Fruit fly (Drosophila melanogaster) whole organism, embryonic: Measurements from ENCODE around the gene CG4338.

Source experiments
- Bdp1 ChIP-seq: fragments of 200-800 bp; sonication (Bioruptor generic); optimal IDR thresholded peaks from 3 replicates; lab custom pipeline; 2016; ENCODE audit warnings: missing biosample characterization, missing genetic modification characterization
- CG11085 ChIP-seq: fragments of 200-800 bp; sonication (Bioruptor generic); IDR thresholded peaks from 2 replicates; pipeline ENCODE4 v1.3.6; 2022; ENCODE audit warnings: missing biosample characterization, missing genetic modification characterization
- CG12104 ChIP-seq: fragments of 200-800 bp; sonication (Bioruptor generic); optimal IDR thresholded peaks from 3 replicates; lab custom pipeline; 2016; ENCODE audit warnings: missing biosample characterization, missing genetic modification characterization
- CG14441 ChIP-seq: fragments of 200-800 bp; sonication (Bioruptor generic); IDR thresholded peaks from 2 replicates; pipeline ENCODE4 v1.3.6; 2022; ENCODE audit warnings: missing biosample characterization, missing genetic modification characterization
- CG15514 ChIP-seq: fragments of 200-800 bp; sonication (Bioruptor generic); optimal IDR thresholded peaks from 3 replicates; lab custom pipeline; 2017; ENCODE audit warnings: missing biosample characterization, missing genetic modification characterization, mild to moderate bottlenecking, moderate library complexity, missing genetic modification reagents
- CG15696 ChIP-seq: fragments of 200-800 bp; sonication (Bioruptor generic); optimal IDR thresholded peaks from 2 replicates; lab custom pipeline; 2019; ENCODE audit warnings: missing biosample characterization, mild to moderate bottlenecking, missing genetic modification characterization, moderate library complexity
- CG17359 ChIP-seq: fragments of 200-800 bp; sonication (Bioruptor generic); optimal IDR thresholded peaks from 3 replicates; lab custom pipeline; 2018; ENCODE audit warnings: missing biosample characterization, mild to moderate bottlenecking, missing genetic modification characterization, moderate library complexity
- CG2678 ChIP-seq: fragments of 200-800 bp; sonication (Bioruptor generic); optimal IDR thresholded peaks from 3 replicates; lab custom pipeline; 2019; ENCODE audit warnings: missing biosample characterization, mild to moderate bottlenecking, missing genetic modification characterization, moderate library complexity
- CG4404 ChIP-seq: fragments of 200-800 bp; sonication (Bioruptor generic); IDR thresholded peaks from 2 replicates; pipeline ENCODE4 v1.3.6; 2022; ENCODE audit warnings: missing biosample characterization, missing genetic modification characterization
- CG4730 ChIP-seq: fragments of 200-800 bp; sonication (Bioruptor generic); IDR thresholded peaks from 2 replicates; pipeline ENCODE4 v1.3.6; 2022; ENCODE audit warnings: missing biosample characterization, missing genetic modification characterization
- CG4854 ChIP-seq: fragments of 200-800 bp; sonication (Bioruptor generic); optimal IDR thresholded peaks from 2 replicates; lab custom pipeline; 2016; ENCODE audit warnings: missing biosample characterization, missing genetic modification characterization, inconsistent platforms
- CG6683 ChIP-seq: fragments of 200-800 bp; sonication (Bioruptor generic); optimal IDR thresholded peaks from 2 replicates; lab custom pipeline; 2017; ENCODE audit warnings: missing biosample characterization, mild to moderate bottlenecking, missing genetic modification characterization, missing genetic modification reagents
- CG6765 ChIP-seq: fragments of 200-800 bp; sonication (Bioruptor generic); optimal IDR thresholded peaks from 3 replicates; lab custom pipeline; 2017; ENCODE audit warnings: missing biosample characterization, mild to moderate bottlenecking, missing genetic modification characterization
- CG6813 ChIP-seq: fragments of 200-800 bp; sonication (Bioruptor generic); optimal IDR thresholded peaks from 2 replicates; lab custom pipeline; 2017; ENCODE audit warnings: missing biosample characterization, missing genetic modification characterization, mild to moderate bottlenecking, moderate library complexity, missing genetic modification reagents
- CG8388 ChIP-seq: fragments of 200-800 bp; sonication (Bioruptor generic); optimal IDR thresholded peaks from 2 replicates; lab custom pipeline; 2019; ENCODE audit warnings: missing biosample characterization, mild to moderate bottlenecking, missing genetic modification characterization, moderate library complexity
- CG9215 ChIP-seq: fragments of 200-800 bp; sonication (Bioruptor generic); IDR thresholded peaks from 2 replicates; pipeline ENCODE4 v1.3.6; 2022; ENCODE audit warnings: missing biosample characterization, missing genetic modification characterization
- CG9609 ChIP-seq: fragments of 200-800 bp; sonication (Bioruptor generic); optimal IDR thresholded peaks from 3 replicates; lab custom pipeline; 2016; ENCODE audit warnings: missing biosample characterization, missing genetic modification characterization
- D ChIP-seq, 2 experiments: fragments of 200-800 bp in 1 of 2; fragments of >200 bp in 1 of 2; sonication (Bioruptor generic) in 1 of 2; optimal IDR thresholded peaks; 2 replicates in 1 of 2; 3 replicates in 1 of 2; lab custom pipeline; 2017; ENCODE audit warnings: mild to moderate bottlenecking in 1 of 2, missing biosample characterization in 1 of 2, missing genetic modification characterization in 1 of 2, missing genetic modification reagents in 1 of 2
- D19A ChIP-seq: fragments of 200-800 bp; optimal IDR thresholded peaks from 3 replicates; lab custom pipeline; 2019; ENCODE audit warnings: missing biosample characterization, mild to moderate bottlenecking, missing genetic modification characterization, moderate library complexity
- GATAe ChIP-seq: fragments of 200-800 bp; sonication (Bioruptor generic); conservative IDR thresholded peaks from 2 replicates; pipeline ENCODE4 v1.3.6; 2022; ENCODE audit warnings: missing biosample characterization, missing genetic modification characterization
- Hr51 ChIP-seq, 2 experiments: fragments of 200-800 bp; sonication (Bioruptor generic); optimal IDR thresholded peaks; 2 replicates in 1 of 2; 3 replicates in 1 of 2; lab custom pipeline; 2016 to 2018; ENCODE audit warnings: missing biosample characterization in 2 of 2, missing genetic modification characterization in 2 of 2, mild to moderate bottlenecking in 1 of 2, moderate library complexity in 1 of 2
- Mes4 ChIP-seq: fragments of 200-800 bp; sonication (Bioruptor generic); optimal IDR thresholded peaks from 2 replicates; lab custom pipeline; 2016; ENCODE audit warnings: missing biosample characterization, missing genetic modification characterization
- NK7.1 ChIP-seq: fragments of 200-800 bp; sonication (Bioruptor generic); optimal IDR thresholded peaks from 3 replicates; lab custom pipeline; 2016; ENCODE audit warnings: missing biosample characterization, missing genetic modification characterization
- Poxn ChIP-seq: fragments of 200-800 bp; sonication (Bioruptor generic); IDR thresholded peaks from 2 replicates; pipeline ENCODE4 v1.3.6; 2022; ENCODE audit warnings: missing biosample characterization, missing genetic modification characterization
- Ssrp ChIP-seq: fragments of 200-800 bp; sonication (Bioruptor generic); optimal IDR thresholded peaks from 2 replicates; lab custom pipeline; 2018; ENCODE audit warnings: missing biosample characterization, mild to moderate bottlenecking, missing genetic modification characterization, moderate library complexity
- Trl ChIP-seq, 3 experiments: fragments of >200 bp in 2 of 3; fragments of 200-800 bp in 1 of 3; sonication (Bioruptor generic) in 1 of 3; optimal IDR thresholded peaks; 2 replicates in 1 of 3; 3 replicates in 2 of 3; lab custom pipeline; 2016 to 2017; ENCODE audit warnings: missing biosample characterization in 1 of 3, missing genetic modification characterization in 1 of 3
- Xbp1 ChIP-seq: fragments of 200-800 bp; sonication (Bioruptor generic); optimal IDR thresholded peaks from 3 replicates; lab custom pipeline; 2016; ENCODE audit warnings: missing biosample characterization, mild to moderate bottlenecking, missing genetic modification characterization
- btn ChIP-seq: fragments of 200-800 bp; sonication (Bioruptor generic); optimal IDR thresholded peaks from 2 replicates; lab custom pipeline; 2016; ENCODE audit warnings: missing biosample characterization, missing genetic modification characterization
- chinmo ChIP-seq: fragments of 200-800 bp; sonication (Bioruptor generic); IDR thresholded peaks from 4 replicates; pipeline ENCODE4 v1.3.6; 2022; ENCODE audit warnings: missing biosample characterization, missing genetic modification characterization; ENCODE audit not compliant: partially characterized antibody
- crc ChIP-seq: fragments of 200-800 bp; sonication (Bioruptor generic); optimal IDR thresholded peaks from 2 replicates; lab custom pipeline; 2016; ENCODE audit warnings: missing biosample characterization, missing genetic modification characterization
- disco-r ChIP-seq: fragments of 200-800 bp; sonication (Bioruptor generic); optimal IDR thresholded peaks from 2 replicates; lab custom pipeline; 2016; ENCODE audit warnings: missing biosample characterization, missing genetic modification characterization
- eyg ChIP-seq: fragments of 200-800 bp; sonication (Bioruptor generic); optimal IDR thresholded peaks from 3 replicates; lab custom pipeline; 2016; ENCODE audit warnings: missing biosample characterization, missing genetic modification characterization
- fd96Cb ChIP-seq: fragments of 200-800 bp; sonication (Bioruptor generic); optimal IDR thresholded peaks from 2 replicates; lab custom pipeline; 2018; ENCODE audit warnings: missing biosample characterization, mild to moderate bottlenecking, missing genetic modification characterization, moderate library complexity
- gcm ChIP-seq: fragments of 200-800 bp; sonication (Bioruptor generic); optimal IDR thresholded peaks from 2 replicates; lab custom pipeline; 2019; ENCODE audit warnings: missing biosample characterization, mild to moderate bottlenecking, missing genetic modification characterization, moderate library complexity
- grau ChIP-seq: fragments of 200-800 bp; optimal IDR thresholded peaks from 3 replicates; lab custom pipeline; 2019; ENCODE audit warnings: missing biosample characterization, mild to moderate bottlenecking, missing genetic modification characterization, moderate library complexity
- hkb ChIP-seq, 2 experiments: fragments of 200-800 bp in 1 of 2; fragments of >200 bp in 1 of 2; sonication (Bioruptor generic) in 1 of 2; IDR thresholded peaks in 1 of 2; optimal IDR thresholded peaks in 1 of 2; 2 replicates each; pipeline versions ENCODE4 v1.3.6 to Lab custom; 2017 to 2022; ENCODE audit warnings: missing biosample characterization in 1 of 2, missing genetic modification characterization in 1 of 2
- klu ChIP-seq: fragments of 200-800 bp; sonication (Bioruptor generic); IDR thresholded peaks from 2 replicates; pipeline ENCODE4 v1.3.6; 2022; ENCODE audit warnings: missing biosample characterization, missing genetic modification characterization
- lola ChIP-seq, 3 experiments: fragments of >200 bp in 2 of 3; fragments of 200-800 bp in 1 of 3; sonication (Bioruptor generic) in 1 of 3; optimal IDR thresholded peaks; 2 replicates each; lab custom pipeline; 2017 to 2019; ENCODE audit warnings: missing biosample characterization in 3 of 3, missing genetic modification characterization in 3 of 3, mild to moderate bottlenecking in 1 of 3, moderate library complexity in 1 of 3
- nerfin-2 ChIP-seq: fragments of 200-800 bp; sonication (Bioruptor generic); IDR thresholded peaks from 2 replicates; pipeline ENCODE4 v1.3.6; 2022; ENCODE audit warnings: missing biosample characterization, missing genetic modification characterization; ENCODE audit not compliant: partially characterized antibody
- org-1 ChIP-seq: fragments of 200-800 bp; sonication (Bioruptor generic); optimal IDR thresholded peaks from 2 replicates; lab custom pipeline; 2017; ENCODE audit warnings: missing biosample characterization, missing genetic modification characterization
- slp2 ChIP-seq: fragments of 200-800 bp; sonication (Bioruptor generic); optimal IDR thresholded peaks from 2 replicates; lab custom pipeline; 2016; ENCODE audit warnings: missing biosample characterization, missing genetic modification characterization
- sna ChIP-seq: fragments of 200-800 bp; sonication (Bioruptor generic); IDR thresholded peaks from 2 replicates; pipeline ENCODE4 v1.3.6; 2022; ENCODE audit warnings: missing biosample characterization, missing genetic modification characterization; ENCODE audit not compliant: partially characterized antibody
- so ChIP-seq: fragments of 200-800 bp; sonication (Bioruptor generic); IDR thresholded peaks from 3 replicates; pipeline ENCODE4 v1.3.6; 2022; ENCODE audit warnings: missing biosample characterization, missing genetic modification characterization
- sr ChIP-seq: fragments of 200-800 bp; sonication (Bioruptor generic); IDR thresholded peaks from 3 replicates; pipeline ENCODE4 v1.3.6; 2022; ENCODE audit warnings: missing biosample characterization, missing genetic modification characterization
- tna ChIP-seq: fragments of 200-800 bp; sonication (Bioruptor generic); IDR thresholded peaks from 2 replicates; pipeline ENCODE4 v1.3.6; 2022; ENCODE audit warnings: missing biosample characterization, missing genetic modification characterization; ENCODE audit not compliant: partially characterized antibody
- trem ChIP-seq: fragments of 200-800 bp; optimal IDR thresholded peaks from 3 replicates; lab custom pipeline; 2019; ENCODE audit warnings: missing biosample characterization, mild to moderate bottlenecking, missing genetic modification characterization, moderate library complexity
- wek ChIP-seq: fragments of 200-800 bp; sonication (Bioruptor generic); optimal IDR thresholded peaks from 3 replicates; lab custom pipeline; 2018; ENCODE audit warnings: missing biosample characterization, mild to moderate bottlenecking, missing genetic modification characterization, moderate library complexity
- zf30C ChIP-seq: fragments of 200-800 bp; sonication (Bioruptor generic); optimal IDR thresholded peaks from 3 replicates; lab custom pipeline; 2018; ENCODE audit warnings: missing biosample characterization, mild to moderate bottlenecking, missing genetic modification characterization

CG4338 gene

dm6 chr3R:15250454-15250853, 24.9 kb upstream of the CG4338 start (continued):
- TF ChIP-seq CG9215 (GFP tag; lab: Robert Waterston, UW) (peak; percentile 70), CG15696 (tag; lab: Kevin White, UChicago) (no peak), CG6683 (GFP tag; lab: Kevin White, UChicago) (peak; percentile 59), Poxn (peak; percentile 43; the same call in 1 of the 2 replicates), CG9609 (no peak), zf30C (GFP tag; lab: Kevin White, UChicago) (peak; percentile 57), sr (0 out of 3 replicates have a peak, but pooled peaks have one; percentile 15), eyg (GFP tag; lab: Kevin White, UChicago) (no peak), trem (tag; lab: Kevin White, UChicago) (no peak), CG11085 (GFP tag; lab: Robert Waterston, UW) (0 out of 2 replicates have a peak, but pooled peaks have one; percentile 24), D (optimal IDR thresholded peaks at IDR 0.05; lab: Kevin White, UChicago) (no peak), D (GFP tag; optimal IDR thresholded peaks at IDR 0.05; lab: Kevin White, UChicago) (peak; percentile 35), CG15514 (GFP tag; lab: Kevin White, UChicago) (peak; percentile 43), GATAe (GFP tag; lab: Robert Waterston, UW) (0 out of 2 replicates have a peak, but pooled peaks have one; percentile 14), CG8388 (GFP tag; lab: Kevin White, UChicago) (peak; percentile 54), NK7.1 (GFP tag; lab: Kevin White, UChicago) (no peak), gcm (GFP tag; lab: Kevin White, UChicago) (no peak), Ssrp (tag; lab: Kevin White, UChicago) (peak; percentile 5), lola (GFP tag; optimal IDR thresholded peaks at IDR 0.05; lab: Kevin White, UChicago) (peak in 1 of 3 experiments; percentile 3), Hr51 (GFP tag; optimal IDR thresholded peaks at IDR 0.05; lab: Kevin White, UChicago) (peak in 1 of 2 experiments; percentile 30), slp2 (no peak), Bdp1 (GFP tag; lab: Kevin White, UChicago) (peak; percentile 18), Trl (optimal IDR thresholded peaks at IDR 0.05; lab: Kevin White, UChicago) (peak; percentile 47 to 60), Trl (GFP tag; optimal IDR thresholded peaks at IDR 0.05; lab: Kevin White, UChicago) (no peak), btn (GFP tag; lab: Kevin White, UChicago) (no peak), crc (GFP tag; lab: Kevin White, UChicago) (no peak), hkb (optimal IDR thresholded peaks at IDR 0.05; lab: Kevin White, UChicago) (no peak), hkb (GFP tag; IDR thresholded peaks at IDR 0.05; lab: Robert Waterston, UW) (peak; percentile 85), CG2678 (tag; lab: Kevin White, UChicago) (no peak), D19A (tag; lab: Kevin White, UChicago) (no peak), tna (GFP tag; lab: Robert Waterston, UW) (no peak), klu (GFP tag; lab: Robert Waterston, UW) (peak; percentile 59; the same call in 1 of the 2 replicates), CG4404 (GFP tag; lab: Robert Waterston, UW) (peak; percentile 52), chinmo (0 out of 4 replicates have a peak, but pooled peaks have one; percentile 18), wek (GFP tag; lab: Kevin White, UChicago) (no peak), Mes4 (GFP tag; lab: Kevin White, UChicago) (no peak), disco-r (no peak), org-1 (GFP tag; lab: Kevin White, UChicago) (peak; percentile 62), CG14441 (peak; percentile 73), CG6765 (GFP tag; lab: Kevin White, UChicago) (peak; percentile 47), so (GFP tag; lab: Robert Waterston, UW) (peak; percentile 73; the same call in 1 of the 3 replicates), sna (GFP tag; lab: Robert Waterston, UW) (no peak), CG4854 (GFP tag; lab: Kevin White, UChicago) (no peak), CG17359 (tag; lab: Kevin White, UChicago) (peak; percentile 69), CG6813 (GFP tag; lab: Kevin White, UChicago) (peak; percentile 66), grau (tag; lab: Kevin White, UChicago) (peak; percentile 75), Xbp1 (no peak), nerfin-2 (GFP tag; lab: Robert Waterston, UW) (no peak), CG4730 (peak; percentile 62), CG12104 (GFP tag; lab: Kevin White, UChicago) (no peak), fd96Cb (tag; lab: Kevin White, UChicago) (peak; percentile 30)
